Fruit fly (Drosophila melanogaster): ENCODE measurements around the gene CG40006.
"Not testable (repeated sequence)": the region's sequence is repeated elsewhere in the genome, so short reads cannot be mapped to it uniquely, and the experiment has no call there.

Gene CG40006

DNA sequence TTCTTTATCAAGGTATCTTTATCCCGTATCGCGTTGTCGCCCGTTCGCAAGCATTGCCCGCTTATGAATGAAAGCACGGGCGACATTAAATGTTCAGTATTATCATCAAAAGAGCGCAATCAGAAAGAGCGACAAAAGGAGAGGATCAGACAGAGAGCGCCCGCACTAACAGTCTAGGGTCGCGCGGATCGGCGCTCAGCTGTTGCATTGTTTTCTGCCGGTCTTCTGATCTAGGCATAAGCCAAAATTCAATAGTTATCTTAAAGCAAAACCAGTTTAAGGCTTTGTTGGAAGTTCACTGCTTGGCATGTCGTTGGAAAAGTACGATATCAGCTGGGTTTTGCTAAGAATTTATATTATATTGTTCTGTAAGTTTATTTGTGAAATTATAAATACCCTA is at the start of gene CG40006:
CG40006 (minus strand) TSS at position 69 of the 400 bp plus-strand sequence.
- no peak for TF ChIP-seq CG17801 (GFP tag; optimal IDR thresholded peaks at IDR 0.05; ENCODE audit: partially characterized antibody)

- TF ChIP-seq CG17801 (GFP tag; optimal IDR thresholded peaks at IDR 0.05; ENCODE audit: partially characterized antibody): not testable (repeated sequence)
These were observed 42.1 kb upstream of the CG40006 start, which contains the start of gene CG40439 for dm6 chr2L:22798269-22798668. TSS of gene CG40439 (minus strand) at chr2L:22798276.

- no peak for TF ChIP-seq CG17801 (GFP tag; optimal IDR thresholded peaks at IDR 0.05; ENCODE audit: partially characterized antibody)
These were observed 2.0 kb upstream of the CG40006 start for dm6 chr2L:22758159-22758558.

DNA sequence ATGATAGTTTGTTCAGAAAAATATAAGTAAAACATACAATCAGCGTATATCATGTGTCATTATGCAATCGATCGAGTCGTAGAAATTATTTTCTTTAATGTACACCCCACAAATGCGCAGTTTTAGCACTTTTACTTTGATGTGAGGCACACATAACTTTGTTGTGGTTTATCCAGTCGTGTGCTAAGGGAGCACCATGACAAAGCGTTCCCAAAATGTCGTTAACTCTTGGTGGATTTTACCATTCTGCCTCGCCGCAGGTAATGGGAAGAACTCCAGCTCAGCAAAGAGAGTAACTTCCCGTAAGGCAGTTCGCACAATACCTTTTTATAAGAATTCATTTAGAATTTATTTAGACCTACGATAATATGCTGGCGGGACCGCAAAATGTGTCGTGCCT is 19.1 kb downstream of the CG40006 start:
- no peak for TF ChIP-seq CG17801 (GFP tag; optimal IDR thresholded peaks at IDR 0.05; ENCODE audit: partially characterized antibody)

dm6 chr2L:22578920-22579548 is 177.1 kb downstream of the CG40006 start, which contains the start of gene Slmap:
TSS of gene Slmap (plus strand) at chr2L:22579072.
- no peak for TF ChIP-seq CG17801 (GFP tag; optimal IDR thresholded peaks at IDR 0.05; ENCODE audit: partially characterized antibody)

- TF ChIP-seq CG17801 (GFP tag; optimal IDR thresholded peaks at IDR 0.05; ENCODE audit: partially characterized antibody): no peak
These were observed 178.3 kb downstream of the CG40006 start for dm6 chr2L:22577875-22578274.

dm6 chr2L:22575346-22575745 is 180.8 kb downstream of the CG40006 start:
- no peak for TF ChIP-seq CG17801 (GFP tag; optimal IDR thresholded peaks at IDR 0.05; ENCODE audit: partially characterized antibody)

dm6 chr2L:22574314-22574713 is 181.8 kb downstream of the CG40006 start:
- no peak for TF ChIP-seq CG17801 (GFP tag; optimal IDR thresholded peaks at IDR 0.05; ENCODE audit: partially characterized antibody)
